Fruit fly (Drosophila melanogaster): ENCODE results near the gene CG14711.

DNA sequence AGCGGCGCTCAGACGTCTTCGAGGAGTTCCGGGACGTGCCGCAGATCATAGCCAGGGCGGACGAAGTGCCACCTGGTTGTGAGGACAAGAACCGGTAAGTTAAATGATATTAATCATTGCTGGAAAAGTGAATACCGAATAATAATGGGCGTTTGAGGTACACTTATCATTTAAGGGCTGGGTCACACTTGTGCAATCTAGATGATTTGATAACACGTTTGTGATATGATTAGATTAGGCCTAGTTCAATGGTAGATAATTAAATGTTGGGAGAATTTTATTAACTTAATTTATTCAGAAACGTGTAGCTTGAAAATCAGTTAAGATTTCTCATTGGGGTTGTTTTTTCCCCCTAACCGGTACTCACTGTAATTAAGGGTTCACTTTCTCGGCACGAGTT, 47.7 kb downstream of the CG14711 start:
- no peak for TF ChIP-seq CG5204 (GFP tag; optimal IDR thresholded peaks at IDR 0.05)
- no peak for TF ChIP-seq pad (GFP tag; optimal IDR thresholded peaks at IDR 0.05)
- no peak for TF ChIP-seq CG33017 (tag; optimal IDR thresholded peaks at IDR 0.05)
